Worm (Caenorhabditis elegans) whole organism, young adult: ENCODE measurements around the gene C27A2.8.

Experiments used
- ama-1 ChIP-seq, 3 experiments: fragments of 150-350 bp in 1 of 3; sonication (generic microtip) in 2 of 3; optimal IDR thresholded peaks; 2 replicates each; lab custom pipeline; 2014 to 2018; ENCODE audit warnings: missing biosample characterization in 2 of 3, missing genetic modification characterization in 2 of 3, missing genetic modification reagents in 2 of 3
- atf-7 ChIP-seq: sonication (generic microtip); optimal IDR thresholded peaks from 2 replicates; lab custom pipeline; 2017; ENCODE audit warnings: mild to moderate bottlenecking, missing genetic modification characterization, missing compliant biosample characterization
- attf-5 ChIP-seq: fragments of 200-800 bp; sonication (Bioruptor generic); optimal IDR thresholded peaks from 2 replicates; lab custom pipeline; 2018; ENCODE audit warnings: mild to moderate bottlenecking, missing genetic modification characterization, missing compliant biosample characterization
- bed-2 ChIP-seq: fragments of 200-800 bp; sonication (Bioruptor generic); IDR thresholded peaks from 2 replicates; pipeline ENCODE4 v1.3.6; 2022; ENCODE audit warnings: missing genetic modification reagents, missing genetic modification characterization, missing compliant biosample characterization
- dpl-1 ChIP-seq: fragments of 150-350 bp; optimal IDR thresholded peaks from 2 replicates; lab custom pipeline; 2014; ENCODE audit warnings: missing biosample characterization, missing genetic modification reagents, missing genetic modification characterization
- lin-35 ChIP-seq, 3 experiments: fragments of 150-350 bp in 2 of 3; sonication (generic microtip) in 1 of 3; optimal IDR thresholded peaks; 2 replicates each; lab custom pipeline; 2014 to 2018; ENCODE audit warnings: missing biosample characterization in 3 of 3, missing genetic modification characterization in 3 of 3, missing genetic modification reagents in 3 of 3
- madf-3 ChIP-seq: fragments of 200-800 bp; sonication (Bioruptor generic); IDR thresholded peaks from 2 replicates; pipeline ENCODE4 v1.3.6; 2022; ENCODE audit warnings: missing genetic modification reagents, missing genetic modification characterization, missing compliant biosample characterization
- mes-4 ChIP-seq: sonication (generic microtip); optimal IDR thresholded peaks from 2 replicates; lab custom pipeline; 2016; ENCODE audit warnings: missing genotype, missing genetic modification characterization, missing compliant biosample characterization
- nhr-120 ChIP-seq: fragments of 200-800 bp; sonication (Bioruptor generic); IDR thresholded peaks from 2 replicates; pipeline ENCODE4 v1.3.6; 2022; ENCODE audit warnings: missing genetic modification characterization, missing compliant biosample characterization
- pha-4 ChIP-seq: fragments of 150-350 bp; sonication (generic microtip); optimal IDR thresholded peaks from 2 replicates; lab custom pipeline; 2014; ENCODE audit warnings: missing biosample characterization, missing genetic modification reagents, missing genetic modification characterization
- tbp1 ChIP-seq: fragments of 200-800 bp; sonication (Bioruptor generic); optimal IDR thresholded peaks from 2 replicates; lab custom pipeline; 2018; ENCODE audit warnings: mild to moderate bottlenecking, missing genetic modification characterization, missing compliant biosample characterization

DNA sequence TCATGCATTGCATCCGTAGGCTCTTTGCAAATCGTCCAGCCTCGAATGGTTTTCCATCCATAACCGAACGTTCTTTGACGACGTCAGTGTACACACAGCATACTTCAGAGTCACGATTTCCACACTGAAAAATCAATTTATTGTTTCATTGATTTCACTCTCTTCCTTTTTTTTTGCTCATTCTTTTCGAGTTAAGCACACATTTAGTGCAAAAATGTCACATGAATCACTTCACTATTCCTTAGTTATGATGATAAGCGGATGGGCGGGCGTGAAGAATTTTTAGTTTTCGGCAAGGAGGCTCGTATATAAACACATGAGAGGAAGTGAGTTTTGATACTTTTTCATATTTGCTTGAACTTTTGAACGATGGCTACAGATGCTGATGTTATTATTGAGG is 17.6 kb upstream of the C27A2.8 start, which contains the start of gene txt-9:
- TF ChIP-seq ama-1 (optimal IDR thresholded peaks at IDR 0.05; lab: Kevin White, UChicago) (no peak), ama-1 (GFP tag; optimal IDR thresholded peaks at IDR 0.05; lab: Kevin White, UChicago) (no peak), tbp1 (GFP tag; lab: Kevin White, UChicago) (no peak), atf-7 (no peak), mes-4 (no peak), bed-2 (GFP tag; lab: Robert Waterston, UW) (no peak), dpl-1 (GFP tag; lab: Kevin White, UChicago) (no peak), pha-4 (tag; lab: Kevin White, UChicago) (no peak), nhr-120 (no peak), attf-5 (GFP tag; lab: Kevin White, UChicago) (no peak), lin-35 (GFP tag; optimal IDR thresholded peaks at IDR 0.05; lab: Kevin White, UChicago) (no peak), madf-3 (no peak)
